Fruit fly (Drosophila melanogaster): Measurements from ENCODE around the gene Nubp2.

The Nubp2 gene

dm6 chr3L:20516519-20517178 lies 9.7 kb upstream of the Nubp2 start (continued):
- no peak for TF ChIP-seq CG15479 (GFP tag; optimal IDR thresholded peaks at IDR 0.05)
- peak; percentile 97 for TF ChIP-seq CG2199 (GFP tag; IDR thresholded peaks at IDR 0.05)
- TF ChIP-seq CG18262 (tag; optimal IDR thresholded peaks at IDR 0.05): peak; percentile 66
- peak; percentile 64 for TF ChIP-seq tap (tag; optimal IDR thresholded peaks at IDR 0.05)
- TF ChIP-seq Stat92E (GFP tag; optimal IDR thresholded peaks at IDR 0.05): peak in 1 of 3 experiments; percentile 32
- no peak for TF ChIP-seq lilli (GFP tag; optimal IDR thresholded peaks at IDR 0.05)
- TF ChIP-seq Meics (GFP tag; optimal IDR thresholded peaks at IDR 0.05): peak; percentile 37
- no peak for TF ChIP-seq Elba2 (GFP tag; optimal IDR thresholded peaks at IDR 0.05)
- peak; percentile 10 for TF ChIP-seq CG30020 (tag; optimal IDR thresholded peaks at IDR 0.05)
- peak; percentile 66 for TF ChIP-seq CG7556 (GFP tag; optimal IDR thresholded peaks at IDR 0.05)
- peak; percentile 33 for TF ChIP-seq CG10366 (GFP tag; IDR thresholded peaks at IDR 0.05)
- TF ChIP-seq az2 (GFP tag; optimal IDR thresholded peaks at IDR 0.05): peak; percentile 3
- TF ChIP-seq grau (tag; optimal IDR thresholded peaks at IDR 0.05): peak; percentile 97
- 0 out of 2 replicates have a peak, but pooled peaks have one; percentile 28 for TF ChIP-seq Atf6 (GFP tag; IDR thresholded peaks at IDR 0.05)
- peak; percentile 92 for TF ChIP-seq her (GFP tag; optimal IDR thresholded peaks at IDR 0.05)
- peak; percentile 45 for TF ChIP-seq zf30C (GFP tag; optimal IDR thresholded peaks at IDR 0.05)
- peak; percentile 8; the same call in 1 of the 2 replicates for TF ChIP-seq CG13287 (GFP tag; IDR thresholded peaks at IDR 0.05; ENCODE audit: partially characterized antibody)
- TF ChIP-seq ap (GFP tag; IDR thresholded peaks at IDR 0.05): no peak
- peak; percentile 51 for TF ChIP-seq CG4730 (GFP tag; IDR thresholded peaks at IDR 0.05)
- TF ChIP-seq gem (tag; optimal IDR thresholded peaks at IDR 0.05): peak; percentile 75
- TF ChIP-seq bowl (GFP tag; IDR thresholded peaks at IDR 0.05): no peak
- TF ChIP-seq Six4 (GFP tag; optimal IDR thresholded peaks at IDR 0.05): peak; percentile 42
- TF ChIP-seq p53 (GFP tag; optimal IDR thresholded peaks at IDR 0.05): no peak
- no peak for TF ChIP-seq CG3281 (GFP tag; optimal IDR thresholded peaks at IDR 0.05)
- TF ChIP-seq caup (GFP tag; optimal IDR thresholded peaks at IDR 0.05; ENCODE audit: severe bottlenecking): peak; percentile 4
- TF ChIP-seq rib (GFP tag; IDR thresholded peaks at IDR 0.05): no peak
- TF ChIP-seq phol (tag; optimal IDR thresholded peaks at IDR 0.05): peak; percentile 62
- 0 out of 3 replicates have a peak, but pooled peaks have one; percentile 31 for TF ChIP-seq CG34224 (GFP tag; IDR thresholded peaks at IDR 0.05; ENCODE audit: partially characterized antibody)
- TF ChIP-seq D19B (GFP tag; optimal IDR thresholded peaks at IDR 0.05): no peak
- peak; percentile 20 for TF ChIP-seq CG13296 (GFP tag; optimal IDR thresholded peaks at IDR 0.05)
- peak; percentile 7; the same call in 1 of the 3 replicates for TF ChIP-seq Mrtf (GFP tag; IDR thresholded peaks at IDR 0.05)
- TF ChIP-seq Oli (tag; optimal IDR thresholded peaks at IDR 0.05): peak; percentile 62
- peak; percentile 45 for TF ChIP-seq Ptx1 (GFP tag; IDR thresholded peaks at IDR 0.05)
- TF ChIP-seq eyg (GFP tag; optimal IDR thresholded peaks at IDR 0.05): no peak
- 0 out of 2 replicates have a peak, but pooled peaks have one; percentile 10 for TF ChIP-seq CG10321 (GFP tag; IDR thresholded peaks at IDR 0.05)
- no peak for TF ChIP-seq CG13123 (GFP tag; optimal IDR thresholded peaks at IDR 0.05)
- TF ChIP-seq CG4404 (GFP tag; IDR thresholded peaks at IDR 0.05): 0 out of 2 replicates have a peak, but pooled peaks have one; percentile 34
- TF ChIP-seq Xbp1 (GFP tag; optimal IDR thresholded peaks at IDR 0.05): peak; percentile 38
- peak in 1 of 2 experiments; percentile 14 for TF ChIP-seq Pdp1 (GFP tag; optimal IDR thresholded peaks at IDR 0.05)
- no peak for TF ChIP-seq trh (GFP tag; optimal IDR thresholded peaks at IDR 0.05)
- TF ChIP-seq Oaz (GFP tag; IDR thresholded peaks at IDR 0.05): no peak
- TF ChIP-seq CG2202 (tag; optimal IDR thresholded peaks at IDR 0.05): peak; percentile 15
- TF ChIP-seq cwo (GFP tag; optimal IDR thresholded peaks at IDR 0.05): peak; percentile 57
- no peak for TF ChIP-seq D (optimal IDR thresholded peaks at IDR 0.05)
- no peak for TF ChIP-seq D (GFP tag; optimal IDR thresholded peaks at IDR 0.05)
- peak; percentile 45; the same call in 1 of the 2 replicates for TF ChIP-seq ttk (GFP tag; IDR thresholded peaks at IDR 0.05)
- TF ChIP-seq Bgb (GFP tag; IDR thresholded peaks at IDR 0.05; ENCODE audit: partially characterized antibody): peak; percentile 68
- TF ChIP-seq CG8359 (GFP tag; optimal IDR thresholded peaks at IDR 0.05; ENCODE audit: borderline replicate concordance): peak; percentile 38
- peak; percentile 50; the same call in 2 of the 3 replicates for TF ChIP-seq HLH4C (GFP tag; IDR thresholded peaks at IDR 0.05; ENCODE audit: partially characterized antibody)

Data from whole organism, embryonic.